Fruit fly (Drosophila melanogaster): ENCODE results near the gene LanA.
A peak's percentile ranks its signal among the peaks of the same experiment; 100 is the strongest.

Gene LanA

dm6 chr3L:6184884-6185438, 32.9 kb downstream of the LanA start, which contains the start of the genes D19B and CG43293 (continued):
- TF ChIP-seq cwo (GFP tag; optimal IDR thresholded peaks at IDR 0.05) (peak; percentile 81), CG12659 (GFP tag; optimal IDR thresholded peaks at IDR 0.05) (peak; percentile 95), ewg (GFP tag; optimal IDR thresholded peaks at IDR 0.05) (peak; percentile 90), Camta (GFP tag; optimal IDR thresholded peaks at IDR 0.05) (peak; percentile 83), ttk (GFP tag; IDR thresholded peaks at IDR 0.05) (peak; percentile 67), CG10267 (tag; optimal IDR thresholded peaks at IDR 0.05) (peak; percentile 82), toy (GFP tag; IDR thresholded peaks at IDR 0.05) (0 out of 2 replicates have a peak, but pooled peaks have one; percentile 54), CG1024 (GFP tag; IDR thresholded peaks at IDR 0.05) (peak; percentile 86), odd (GFP tag; optimal IDR thresholded peaks at IDR 0.05) (no peak), Eip74EF (GFP tag; optimal IDR thresholded peaks at IDR 0.05) (no peak)

dm6 chr3L:6181776-6182175, 36.0 kb downstream of the LanA start, which contains the start of gene CG10274:
TSS of gene CG10274 (minus strand) at chr3L:6181829.
- TF ChIP-seq Awh (GFP tag; IDR thresholded peaks at IDR 0.05) (no peak), Oaz (GFP tag; IDR thresholded peaks at IDR 0.05) (no peak), CG15696 (tag; optimal IDR thresholded peaks at IDR 0.05) (peak; percentile 82), lab (GFP tag; optimal IDR thresholded peaks at IDR 0.05) (no peak), MTF-1 (GFP tag; optimal IDR thresholded peaks at IDR 0.05; ENCODE audit: borderline replicate concordance) (no peak), Chrac-16 (GFP tag; optimal IDR thresholded peaks at IDR 0.05) (peak; percentile 85), Doc3 (GFP tag; IDR thresholded peaks at IDR 0.05; ENCODE audit: partially characterized antibody) (no peak), ken (GFP tag; IDR thresholded peaks at IDR 0.05) (peak; percentile 55; the same call in 2 of the 3 replicates), CG9609 (GFP tag; optimal IDR thresholded peaks at IDR 0.05) (peak; percentile 67), CG4707 (GFP tag; optimal IDR thresholded peaks at IDR 0.05) (no peak), Trl (optimal IDR thresholded peaks at IDR 0.05) (no peak), Trl (GFP tag; optimal IDR thresholded peaks at IDR 0.05) (peak; percentile 71), CG18262 (tag; optimal IDR thresholded peaks at IDR 0.05) (peak; percentile 76), unpg (GFP tag; optimal IDR thresholded peaks at IDR 0.05) (no peak), CG10959 (GFP tag; IDR thresholded peaks at IDR 0.05) (0 out of 2 replicates have a peak, but pooled peaks have one; percentile 24), CG18764 (GFP tag; optimal IDR thresholded peaks at IDR 0.05) (peak; percentile 72), Antp (GFP tag; optimal IDR thresholded peaks at IDR 0.05) (peak; percentile 51), E2f1 (GFP tag; IDR thresholded peaks at IDR 0.05) (peak; percentile 63), wdn (GFP tag; IDR thresholded peaks at IDR 0.05) (peak; percentile 40; the same call in 1 of the 2 replicates), cg (GFP tag; optimal IDR thresholded peaks at IDR 0.05) (no peak), CG16779 (GFP tag; IDR thresholded peaks at IDR 0.05) (no peak), CG2875 (GFP tag; optimal IDR thresholded peaks at IDR 0.05) (no peak), Doc2 (GFP tag; IDR thresholded peaks at IDR 0.05) (no peak), h (optimal IDR thresholded peaks at IDR 0.05) (no peak), Hr78 (GFP tag; optimal IDR thresholded peaks at IDR 0.05) (no peak), CG17361 (GFP tag; IDR thresholded peaks at IDR 0.05) (no peak; the same call in 1 of the 3 replicates), gsb (GFP tag; IDR thresholded peaks at IDR 0.05) (no peak; the same call in 1 of the 2 replicates), CG9817 (tag; optimal IDR thresholded peaks at IDR 0.05) (peak; percentile 81), ci (GFP tag; IDR thresholded peaks at IDR 0.05) (peak; percentile 35; the same call in 1 of the 3 replicates), Bdp1 (GFP tag; optimal IDR thresholded peaks at IDR 0.05) (peak; percentile 69), al (GFP tag; IDR thresholded peaks at IDR 0.05) (peak; percentile 76), chif (GFP tag; optimal IDR thresholded peaks at IDR 0.05) (peak; percentile 58 to 71), Taf1 (GFP tag; IDR thresholded peaks at IDR 0.05) (no peak), CG15073 (GFP tag; optimal IDR thresholded peaks at IDR 0.05) (no peak), usp (GFP tag; optimal IDR thresholded peaks at IDR 0.05) (no peak), CG10543 (GFP tag; optimal IDR thresholded peaks at IDR 0.05) (peak; percentile 72), hb (GFP tag; IDR thresholded peaks at IDR 0.05; ENCODE audit: partially characterized antibody) (no peak), CG30403 (GFP tag; optimal IDR thresholded peaks at IDR 0.05) (peak; percentile 90), PHDP (tag; optimal IDR thresholded peaks at IDR 0.05) (peak; percentile 78)
